Fruit fly (Drosophila melanogaster): ENCODE results near the gene twit.

- TF ChIP-seq CG8478 (optimal IDR thresholded peaks at IDR 0.05) (no peak), psq (optimal IDR thresholded peaks at IDR 0.05) (no peak)
Observed at dm6 chr2L:20880476-20880875, 28.1 kb downstream of the twit start.

Data from whole organism.